Fruit fly (Drosophila melanogaster): Measurements from ENCODE around the gene pon.

DNA sequence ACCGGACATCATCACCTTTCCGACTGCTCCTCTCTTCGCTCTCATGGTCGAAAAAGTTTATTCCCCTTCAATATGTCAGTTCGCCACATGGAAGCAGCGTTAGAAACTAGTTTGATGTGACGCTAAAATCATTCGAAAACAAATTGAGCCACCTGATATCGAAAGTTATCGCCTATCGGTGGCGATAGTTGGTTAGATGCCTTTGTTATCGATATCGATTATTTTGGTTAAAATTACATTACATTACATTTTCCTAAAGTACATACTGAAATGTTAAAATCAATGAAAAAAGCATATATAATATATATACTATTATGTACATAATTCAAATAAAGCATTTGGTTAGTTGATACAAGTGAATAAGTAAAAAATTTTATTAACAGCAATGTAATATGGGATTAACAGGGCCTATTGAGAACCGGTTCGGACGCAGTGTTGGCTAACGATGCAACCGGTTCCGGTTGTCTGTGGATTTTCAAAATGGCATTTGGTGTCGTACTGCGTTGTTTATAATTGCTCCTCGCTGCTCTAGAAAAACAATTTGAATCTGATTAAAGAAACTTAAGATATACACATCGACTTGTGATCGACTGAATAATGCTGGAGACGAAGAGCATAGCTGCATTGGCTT, at the start of gene pon, which contains the start of gene Alms1a:
- TF ChIP-seq CTCF (optimal IDR thresholded peaks at IDR 0.05): no peak
- TF ChIP-seq CG8478 (optimal IDR thresholded peaks at IDR 0.05): no peak
